Fruit fly (Drosophila melanogaster) whole organism, wandering third instar larva: ENCODE measurements around the gene CG12506.

Source experiments
- Abd-B ChIP-seq: fragments of >200 bp; optimal IDR thresholded peaks from 2 replicates; lab custom pipeline; 2017; ENCODE audit warnings: missing biosample characterization, missing genetic modification characterization
- Hnf4 ChIP-seq: fragments of 200-800 bp; sonication (Bioruptor generic); optimal IDR thresholded peaks from 2 replicates; lab custom pipeline; 2016; ENCODE audit warnings: missing biosample characterization, mild to moderate bottlenecking, missing genetic modification characterization
- Hr78 ChIP-seq: fragments of >200 bp; optimal IDR thresholded peaks from 2 replicates; lab custom pipeline; 2017; ENCODE audit warnings: missing biosample characterization, missing genetic modification characterization
- Hr83 ChIP-seq: fragments of 200-300 bp; sonication (Bioruptor generic); optimal IDR thresholded peaks from 2 replicates; lab custom pipeline; 2016; ENCODE audit warnings: missing biosample characterization, mild to moderate bottlenecking, missing genetic modification characterization, moderate library complexity; ENCODE audit not compliant: poor library complexity, severe bottlenecking
- Jra ChIP-seq: sonication (Bioruptor generic); optimal IDR thresholded peaks from 2 replicates; lab custom pipeline; 2016; ENCODE audit warnings: missing biosample characterization, missing genetic modification characterization
- Mio ChIP-seq: sonication (Bioruptor generic); optimal IDR thresholded peaks from 2 replicates; lab custom pipeline; 2016; ENCODE audit warnings: missing biosample characterization, missing genetic modification characterization
- N ChIP-seq: fragments of >200 bp; optimal IDR thresholded peaks from 2 replicates; lab custom pipeline; 2018; ENCODE audit warnings: missing biosample characterization, missing external identifiers, missing genetic modification characterization
- OdsH ChIP-seq: fragments of 200-800 bp; sonication (Bioruptor generic); optimal IDR thresholded peaks from 2 replicates; lab custom pipeline; 2016; ENCODE audit warnings: missing biosample characterization, mild to moderate bottlenecking, missing genetic modification characterization
- br ChIP-seq: fragments of 200-800 bp; sonication (Bioruptor generic); optimal IDR thresholded peaks from 2 replicates; lab custom pipeline; 2016; ENCODE audit warnings: missing biosample characterization, missing genetic modification characterization
- brk ChIP-seq: fragments of 200-800 bp; sonication (Bioruptor generic); optimal IDR thresholded peaks from 2 replicates; lab custom pipeline; 2016; ENCODE audit warnings: missing biosample characterization, mild to moderate bottlenecking, missing genetic modification characterization
- pan ChIP-seq: fragments of >200 bp; optimal IDR thresholded peaks from 2 replicates; lab custom pipeline; 2017
- rgr ChIP-seq: fragments of 200-800 bp; sonication (Bioruptor generic); optimal IDR thresholded peaks from 3 replicates; lab custom pipeline; 2016; ENCODE audit warnings: missing biosample characterization, mild to moderate bottlenecking, missing genetic modification characterization

- TF ChIP-seq Hnf4 (GFP tag; lab: Kevin White, UChicago) (no peak), Hr83 (GFP tag; lab: Kevin White, UChicago) (no peak), rgr (GFP tag; lab: Kevin White, UChicago) (no peak), pan (no peak), Mio (GFP tag; lab: Kevin White, UChicago) (no peak), br (GFP tag; lab: Kevin White, UChicago) (no peak), Abd-B (GFP tag; lab: Kevin White, UChicago) (no peak), N (GFP tag; lab: Kevin White, UChicago) (no peak), OdsH (no peak), brk (GFP tag; lab: Kevin White, UChicago) (no peak), Jra (GFP tag; lab: Kevin White, UChicago) (no peak), Hr78 (GFP tag; lab: Kevin White, UChicago) (no peak)
These were observed 42.5 kb downstream of the CG12506 start, which contains the start of the genes Saf6 and Pex12 for dm6 chr2L:815785-816389.
